Worm (Caenorhabditis elegans) whole organism, L3 larva: Measurements from ENCODE around the gene Y43E12A.3.
A peak's percentile ranks its signal among the peaks of the same experiment; 100 is the strongest.

ENCODE experiments used
- ama-1 ChIP-seq: fragments of 150-350 bp; optimal IDR thresholded peaks from 2 replicates; lab custom pipeline; 2018
- hmg-11 ChIP-seq: sonication (generic microtip); optimal IDR thresholded peaks from 2 replicates; lab custom pipeline; 2016; ENCODE audit warnings: missing genetic modification characterization, missing compliant biosample characterization
- jun-1 ChIP-seq: fragments of 150-350 bp; optimal IDR thresholded peaks from 2 replicates; lab custom pipeline; 2014; ENCODE audit warnings: missing biosample characterization, missing genetic modification reagents, missing genetic modification characterization

- TF ChIP-seq hmg-11 (tag; lab: Kevin White, UChicago) (peak; percentile 87), ama-1 (lab: Kevin White, UChicago) (peak; percentile 92), jun-1 (peak; percentile 77)
Measured at ce11 chrIV:11027560-11027959, 39.9 kb downstream of the Y43E12A.3 start.
